Fruit fly (Drosophila melanogaster) whole organism: Measurements from ENCODE around the gene CG8087.

Experiments used
- CG8478 ChIP-seq: fragments of >200 bp; optimal IDR thresholded peaks from 2 replicates; lab custom pipeline; 2018; ENCODE audit warnings: inconsistent platforms
- Dll ChIP-seq: fragments of >200 bp; optimal IDR thresholded peaks from 2 replicates; lab custom pipeline; 2017
- EcR ChIP-seq, 2 experiments: fragments of >200 bp; optimal IDR thresholded peaks; 2 replicates each; lab custom pipeline; 2017; ENCODE audit warnings: missing biosample characterization in 2 of 2, missing genetic modification characterization in 2 of 2, missing genetic modification reagents in 2 of 2
- pan ChIP-seq: fragments of >200 bp; optimal IDR thresholded peaks from 2 replicates; lab custom pipeline; 2017
- psq ChIP-seq: fragments of >200 bp; optimal IDR thresholded peaks from 2 replicates; lab custom pipeline; 2017
- usp ChIP-seq: fragments of >200 bp; optimal IDR thresholded peaks from 2 replicates; lab custom pipeline; 2017; ENCODE audit warnings: missing biosample characterization, missing genetic modification characterization, mixed read lengths

CG8087 gene

dm6 chr3R:14576511-14576691, 11.8 kb upstream of the CG8087 start, which contains the start of gene CG44094:
Gene CG44094, minus strand, starts transcription at chr3R:14576611.
- no peak for TF ChIP-seq usp
- no peak for TF ChIP-seq EcR (GFP tag; optimal IDR thresholded peaks at IDR 0.05; lab: Kevin White, UChicago)
- no peak for TF ChIP-seq CG8478 (lab: Kevin White, UChicago)
- TF ChIP-seq psq (lab: Kevin White, UChicago), result no peak
- no peak for TF ChIP-seq Dll

DNA sequence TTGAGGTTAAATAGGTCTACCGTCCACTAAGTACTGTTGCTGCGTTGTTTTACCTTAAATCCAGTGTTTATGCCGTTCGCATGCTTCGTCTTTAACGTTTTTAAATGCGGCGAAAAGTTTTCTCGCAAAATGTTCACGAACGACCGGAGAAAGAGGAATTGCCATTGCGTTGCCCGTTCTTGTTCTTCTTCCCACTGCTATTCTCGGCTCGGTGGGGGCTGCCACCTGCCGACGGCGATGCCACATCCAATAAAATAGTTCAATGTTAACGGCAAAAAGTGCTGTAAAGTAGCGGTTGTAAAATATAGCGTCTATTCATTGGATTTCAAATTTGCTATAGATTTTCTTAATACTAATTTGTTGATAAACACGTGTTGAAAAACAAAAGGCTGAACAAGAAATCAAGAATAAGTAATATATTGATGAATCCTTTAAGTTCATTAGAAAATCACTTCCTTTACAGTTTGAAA, 11.1 kb upstream of the CG8087 start, which contains the start of gene CG7987:
Gene CG7987, minus strand, starts transcription at position 170 of the 470 bp plus-strand sequence.
- TF ChIP-seq EcR (GFP tag; optimal IDR thresholded peaks at IDR 0.05; lab: Kevin White, UChicago) (no peak), psq (lab: Kevin White, UChicago) (peak; percentile 20)

- peak; percentile 23 for TF ChIP-seq CG8478 (lab: Kevin White, UChicago)
- TF ChIP-seq EcR (GFP tag; optimal IDR thresholded peaks at IDR 0.05; lab: Kevin White, UChicago), result no peak
- no peak for TF ChIP-seq Dll
These were observed 10.5 kb upstream of the CG8087 start for dm6 chr3R:14574962-14575717.

DNA sequence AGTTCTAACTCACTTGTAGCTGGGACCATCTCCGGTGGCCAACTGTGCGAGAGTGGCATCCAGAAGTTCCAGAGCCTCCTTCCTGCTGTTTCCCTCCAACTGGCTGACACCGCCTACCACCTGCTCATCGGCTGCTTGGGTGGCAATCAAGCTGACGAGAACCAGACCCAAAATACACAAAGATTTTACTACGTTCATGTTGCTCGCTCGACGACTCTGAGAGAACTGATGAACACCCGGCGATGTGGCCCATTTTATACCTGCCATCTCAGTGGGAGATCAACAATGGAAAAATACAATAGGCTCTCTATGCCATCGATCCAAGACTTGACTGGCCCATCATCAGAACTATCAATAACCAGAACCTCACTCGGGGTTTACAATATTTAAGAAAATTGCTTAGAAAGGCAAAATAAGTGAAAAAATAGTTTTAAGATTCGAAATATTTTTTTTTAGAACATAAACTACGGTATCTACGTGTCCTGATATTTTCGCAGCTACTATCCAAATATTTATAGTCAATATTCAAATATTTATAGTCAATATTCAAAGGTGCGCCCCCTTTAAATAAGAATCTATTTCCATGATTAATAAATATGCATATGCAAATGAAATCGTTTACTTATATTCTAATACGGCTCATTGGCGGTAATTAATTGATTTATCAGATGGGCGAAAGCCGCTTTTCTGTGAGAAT, 5.0 kb upstream of the CG8087 start, which contains the start of gene Cys:
Gene Cys, minus strand, starts transcription at position 234 of the 697 bp plus-strand sequence.
- no peak for TF ChIP-seq pan
- no peak for TF ChIP-seq Dll
- no peak for TF ChIP-seq usp
- no peak for TF ChIP-seq EcR (GFP tag; optimal IDR thresholded peaks at IDR 0.05; lab: Kevin White, UChicago)
- no peak for TF ChIP-seq psq (lab: Kevin White, UChicago)

DNA sequence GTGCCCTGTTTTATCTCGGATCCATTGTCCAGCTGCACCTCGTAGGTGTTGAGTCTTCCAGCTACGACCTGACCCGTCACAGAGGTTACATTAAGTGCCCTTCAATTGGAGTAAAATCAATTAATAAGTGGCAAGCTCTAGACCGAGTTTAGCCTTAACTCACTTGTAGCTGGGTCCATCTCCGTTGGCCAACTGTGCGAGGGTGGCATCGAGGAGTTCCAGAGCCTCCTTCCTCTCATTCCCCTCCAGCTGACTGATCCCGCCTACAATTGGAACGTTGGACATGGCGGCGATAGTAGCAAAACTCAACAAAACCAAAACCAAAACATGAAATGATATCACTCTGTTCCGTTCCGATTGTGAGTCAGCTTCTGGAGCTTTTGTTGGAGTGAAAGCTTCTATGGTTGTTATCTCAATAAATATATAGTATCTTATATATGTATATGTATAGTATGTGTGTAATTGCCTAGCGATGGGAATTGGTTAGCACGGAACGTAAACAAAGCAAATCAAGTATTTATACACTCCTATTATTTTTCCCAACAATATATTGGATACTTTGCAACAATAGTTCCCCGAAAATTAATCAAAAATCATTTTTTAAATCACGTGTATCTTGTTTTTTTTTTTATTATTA, 4.0 kb upstream of the CG8087 start, which contains the start of gene CG8066:
Gene CG8066, minus strand, starts transcription at position 347 of the 637 bp plus-strand sequence.
- TF ChIP-seq usp, result no peak
- TF ChIP-seq EcR (GFP tag; optimal IDR thresholded peaks at IDR 0.05; lab: Kevin White, UChicago), result no peak
- no peak for TF ChIP-seq CG8478 (lab: Kevin White, UChicago)
- TF ChIP-seq pan, result no peak
- TF ChIP-seq psq (lab: Kevin White, UChicago), result no peak
- TF ChIP-seq Dll, result no peak

- no peak for TF ChIP-seq pan
- no peak for TF ChIP-seq Dll
- no peak for TF ChIP-seq psq (lab: Kevin White, UChicago)
- TF ChIP-seq EcR (GFP tag; optimal IDR thresholded peaks at IDR 0.05; lab: Kevin White, UChicago), result no peak
- TF ChIP-seq CG8478 (lab: Kevin White, UChicago), result no peak
- no peak for TF ChIP-seq usp
These were observed 3.2 kb upstream of the CG8087 start for dm6 chr3R:14567796-14568195.

dm6 chr3R:14567329-14567728, 2.7 kb upstream of the CG8087 start, which contains the start of gene CG31313:
Gene CG31313, minus strand, starts transcription at chr3R:14567429.
- no peak for TF ChIP-seq psq (lab: Kevin White, UChicago)
- no peak for TF ChIP-seq CG8478 (lab: Kevin White, UChicago)
- TF ChIP-seq usp, result no peak
- no peak for TF ChIP-seq Dll
- no peak for TF ChIP-seq EcR (GFP tag; optimal IDR thresholded peaks at IDR 0.05; lab: Kevin White, UChicago)
- TF ChIP-seq pan, result no peak

DNA sequence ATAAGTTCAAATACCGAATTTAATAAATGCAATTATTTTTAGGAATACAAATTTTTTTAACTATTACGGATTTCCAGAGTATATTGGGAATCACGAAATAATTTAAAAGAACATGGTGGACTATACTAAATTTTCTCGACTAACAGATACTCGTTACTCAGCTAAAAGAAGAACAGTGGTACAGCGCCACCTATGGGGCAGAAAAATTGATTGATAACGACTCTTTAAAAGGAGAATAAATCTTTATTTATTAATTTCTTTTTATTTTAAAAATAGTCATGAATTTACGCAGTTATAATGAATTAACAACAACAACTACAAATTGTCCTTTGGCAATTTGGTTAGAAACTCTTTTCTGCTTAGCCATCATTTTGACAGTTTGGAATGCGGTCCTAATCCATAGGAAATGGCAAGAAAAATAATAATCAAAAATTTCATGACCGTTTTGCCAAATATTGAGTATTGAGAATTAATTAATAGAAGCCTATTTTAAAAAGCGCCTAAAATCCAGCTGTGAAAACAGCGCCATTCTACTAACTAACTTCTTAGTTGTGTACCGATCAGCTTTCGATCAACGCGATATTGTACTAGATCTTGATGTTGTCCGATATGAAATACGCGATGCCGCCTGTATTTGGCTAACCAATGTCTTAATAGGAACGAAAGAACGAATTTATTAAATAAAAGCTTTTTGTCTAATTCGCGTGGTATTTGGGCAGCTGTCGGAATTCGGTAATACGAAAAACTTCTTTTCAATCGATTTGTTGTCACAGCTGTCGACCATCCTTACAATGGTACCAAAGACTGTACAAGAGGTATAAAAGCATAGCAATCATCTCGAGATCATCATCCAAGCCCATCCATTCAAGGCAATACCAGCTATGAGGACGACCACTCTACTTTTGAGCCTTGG, 716 bp upstream of the CG8087 start, which contains the start of gene CG14852:
Gene CG14852, plus strand, starts transcription at position 863 of the 913 bp plus-strand sequence.
- TF ChIP-seq CG8478 (lab: Kevin White, UChicago) (no peak), psq (lab: Kevin White, UChicago) (no peak), usp (no peak), Dll (no peak), pan (no peak), EcR (GFP tag; optimal IDR thresholded peaks at IDR 0.05; lab: Kevin White, UChicago) (no peak)

- TF ChIP-seq psq (lab: Kevin White, UChicago) (no peak), pan (no peak), CG8478 (lab: Kevin White, UChicago) (no peak), EcR (GFP tag; optimal IDR thresholded peaks at IDR 0.05; lab: Kevin White, UChicago) (no peak), usp (no peak), Dll (no peak)
These were observed 2.6 kb downstream of the CG8087 start, which contains the start of gene CG14851 for dm6 chr3R:14562040-14562439. Gene CG14851, plus strand, starts transcription at chr3R:14562340.

DNA sequence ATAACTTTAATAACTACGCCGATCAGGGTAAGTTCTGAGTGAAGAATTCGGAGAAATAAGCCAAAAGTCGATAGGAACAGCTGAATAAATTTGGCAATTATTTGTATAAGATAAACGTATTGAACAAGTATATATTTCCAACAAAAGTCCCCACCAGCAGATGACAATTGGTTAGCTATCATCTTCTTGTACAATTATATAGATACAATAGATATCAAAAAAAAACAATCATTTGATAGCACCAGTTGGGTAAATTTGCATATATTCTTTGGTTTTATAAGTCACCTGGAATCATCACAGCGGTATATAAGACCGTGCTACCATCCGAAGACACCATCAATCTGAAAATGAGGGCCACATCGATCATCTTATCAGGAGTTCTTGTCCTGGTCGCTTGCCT, 4.0 kb downstream of the CG8087 start, which contains the start of gene Jig:
Gene Jig, plus strand, starts transcription at position 301 of the 400 bp plus-strand sequence.
- TF ChIP-seq pan (no peak), EcR (GFP tag; optimal IDR thresholded peaks at IDR 0.05; lab: Kevin White, UChicago) (no peak), usp (no peak), CG8478 (lab: Kevin White, UChicago) (no peak), psq (lab: Kevin White, UChicago) (no peak), Dll (no peak)

- no peak for TF ChIP-seq CG8478 (lab: Kevin White, UChicago)
- TF ChIP-seq Dll, result no peak
- no peak for TF ChIP-seq psq (lab: Kevin White, UChicago)
- no peak for TF ChIP-seq pan
- TF ChIP-seq usp, result no peak
- TF ChIP-seq EcR (GFP tag; optimal IDR thresholded peaks at IDR 0.05; lab: Kevin White, UChicago), result no peak
These were observed 4.7 kb downstream of the CG8087 start, which contains the start of gene CG14854 for dm6 chr3R:14559954-14560353. Gene CG14854, minus strand, starts transcription at chr3R:14560054.
